Worm (Caenorhabditis elegans): Measurements from ENCODE around the gene C06C3.3.

DNA sequence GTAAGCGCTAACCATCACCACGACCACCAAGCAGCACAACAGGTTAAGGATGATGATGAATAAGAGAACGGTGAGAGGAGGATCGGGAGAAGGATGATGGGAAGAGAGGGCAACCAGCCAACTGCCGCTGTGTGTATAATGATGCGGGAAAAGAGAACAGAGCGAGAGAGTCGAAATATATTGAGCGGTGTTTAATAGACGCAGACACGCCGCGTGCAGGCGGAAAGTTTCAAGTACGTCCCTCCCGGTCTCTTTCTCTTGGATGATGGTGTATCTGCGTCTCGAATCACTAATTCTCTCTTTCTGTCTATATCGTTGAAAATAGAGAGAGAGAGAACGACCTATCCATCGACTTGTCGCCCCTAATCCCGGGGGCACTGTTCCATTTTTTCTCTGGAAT lies 15.6 kb downstream of the C06C3.3 start:
- TF ChIP-seq nfya-1 (tag; optimal IDR thresholded peaks at IDR 0.05) (peak; percentile 69), hlh-30 (tag; optimal IDR thresholded peaks at IDR 0.05; ENCODE audit: insufficient read depth) (peak; percentile 54), hlh-15 (tag; optimal IDR thresholded peaks at IDR 0.05) (no peak), fax-1 (tag; optimal IDR thresholded peaks at IDR 0.05) (no peak), ahr-1 (tag; optimal IDR thresholded peaks at IDR 0.05) (no peak), elt-2 (tag; optimal IDR thresholded peaks at IDR 0.05) (no peak)
